Fruit fly (Drosophila melanogaster): ENCODE data around the gene CG12517.
A peak's percentile ranks its signal among the peaks of the same experiment; 100 is the strongest.

The CG12517 gene

dm6 chr2L:10846944-10847343, 23.0 kb upstream of the CG12517 start, which contains the start of gene Porin2:
Gene Porin2 (minus strand): TSS chr2L:10847044.
- TF ChIP-seq CG2712 (tag; optimal IDR thresholded peaks at IDR 0.05) (no peak), GATAe (GFP tag; conservative IDR thresholded peaks at IDR 0.05) (no peak)

- TF ChIP-seq lab (GFP tag; optimal IDR thresholded peaks at IDR 0.05) = peak; percentile 41
- TF ChIP-seq CG18619 (GFP tag; optimal IDR thresholded peaks at IDR 0.05) = peak; percentile 5
- TF ChIP-seq CG3726 (GFP tag; IDR thresholded peaks at IDR 0.05) = 0 out of 3 replicates have a peak, but pooled peaks have one; percentile 30
- 0 out of 2 replicates have a peak, but pooled peaks have one; percentile 27 for TF ChIP-seq ap (GFP tag; IDR thresholded peaks at IDR 0.05)
- 0 out of 3 replicates have a peak, but pooled peaks have one; percentile 10 for TF ChIP-seq CG14050 (GFP tag; IDR thresholded peaks at IDR 0.05)
- TF ChIP-seq CG11695 (GFP tag; IDR thresholded peaks at IDR 0.05) = peak; percentile 63; the same call in 1 of the 3 replicates
- TF ChIP-seq CG17359 (tag; optimal IDR thresholded peaks at IDR 0.05) = peak; percentile 49
- TF ChIP-seq CG13296 (GFP tag; optimal IDR thresholded peaks at IDR 0.05) = no peak
- no peak for TF ChIP-seq peb (GFP tag; IDR thresholded peaks at IDR 0.05)
- peak; percentile 46 for TF ChIP-seq HHEX (GFP tag; optimal IDR thresholded peaks at IDR 0.05)
- no peak for TF ChIP-seq ase (GFP tag; IDR thresholded peaks at IDR 0.05)
- TF ChIP-seq CG4360 (GFP tag; IDR thresholded peaks at IDR 0.05) = no peak
- TF ChIP-seq BEAF-32 (GFP tag; optimal IDR thresholded peaks at IDR 0.05) = no peak
- no peak for TF ChIP-seq Eip74EF (GFP tag; optimal IDR thresholded peaks at IDR 0.05)
- TF ChIP-seq CrebB (tag; optimal IDR thresholded peaks at IDR 0.05) = no peak
- TF ChIP-seq Nf-YC (tag; optimal IDR thresholded peaks at IDR 0.05) = no peak
- no peak for TF ChIP-seq dan (GFP tag; IDR thresholded peaks at IDR 0.05)
- no peak for TF ChIP-seq tx (GFP tag; optimal IDR thresholded peaks at IDR 0.05)
- peak; percentile 33; the same call in 1 of the 2 replicates for TF ChIP-seq Xrp1 (GFP tag; IDR thresholded peaks at IDR 0.05)
- peak; percentile 31 for TF ChIP-seq phol (tag; optimal IDR thresholded peaks at IDR 0.05)
- peak; percentile 18 for TF ChIP-seq Ssrp (tag; optimal IDR thresholded peaks at IDR 0.05)
- TF ChIP-seq Rx (GFP tag; IDR thresholded peaks at IDR 0.05) = no peak
- TF ChIP-seq CG15514 (GFP tag; optimal IDR thresholded peaks at IDR 0.05) = peak; percentile 14
- TF ChIP-seq CG6791 (GFP tag; IDR thresholded peaks at IDR 0.05; ENCODE audit: partially characterized antibody) = no peak
- 0 out of 3 replicates have a peak, but pooled peaks have one; percentile 22 for TF ChIP-seq CG7357 (GFP tag; IDR thresholded peaks at IDR 0.05)
- TF ChIP-seq CG18011 (GFP tag; optimal IDR thresholded peaks at IDR 0.05) = peak; percentile 18
- no peak for TF ChIP-seq CG4854 (GFP tag; optimal IDR thresholded peaks at IDR 0.05)
- peak; percentile 13; the same call in 1 of the 3 replicates for TF ChIP-seq row (GFP tag; IDR thresholded peaks at IDR 0.05)
- TF ChIP-seq hkb (optimal IDR thresholded peaks at IDR 0.05) = no peak
- peak; percentile 71 for TF ChIP-seq hkb (GFP tag; IDR thresholded peaks at IDR 0.05)
- TF ChIP-seq D (optimal IDR thresholded peaks at IDR 0.05) = no peak
- TF ChIP-seq D (GFP tag; optimal IDR thresholded peaks at IDR 0.05) = peak; percentile 25
- peak; percentile 34 for TF ChIP-seq CG18262 (tag; optimal IDR thresholded peaks at IDR 0.05)
- peak; percentile 89 for TF ChIP-seq CG15073 (GFP tag; optimal IDR thresholded peaks at IDR 0.05)
- TF ChIP-seq bbx (GFP tag; IDR thresholded peaks at IDR 0.05; ENCODE audit: partially characterized antibody) = no peak
- 0 out of 2 replicates have a peak, but pooled peaks have one; percentile 25 for TF ChIP-seq CG14441 (GFP tag; IDR thresholded peaks at IDR 0.05)
- no peak for TF ChIP-seq HmgD (GFP tag; optimal IDR thresholded peaks at IDR 0.05)
- no peak for TF ChIP-seq Optix (GFP tag; IDR thresholded peaks at IDR 0.05)
- peak; percentile 54 for TF ChIP-seq vvl (GFP tag; IDR thresholded peaks at IDR 0.05)
- peak; percentile 5 for TF ChIP-seq Asciz (GFP tag; optimal IDR thresholded peaks at IDR 0.05)
- TF ChIP-seq sug (tag; optimal IDR thresholded peaks at IDR 0.05) = no peak
- TF ChIP-seq sd (tag; optimal IDR thresholded peaks at IDR 0.05) = peak; percentile 62
- TF ChIP-seq CG8388 (GFP tag; optimal IDR thresholded peaks at IDR 0.05) = peak; percentile 2
- TF ChIP-seq so (GFP tag; IDR thresholded peaks at IDR 0.05) = peak; percentile 47; the same call in 1 of the 3 replicates
- peak; percentile 14; the same call in 1 of the 3 replicates for TF ChIP-seq dysf (GFP tag; IDR thresholded peaks at IDR 0.05)
Observed at dm6 chr2L:10849511-10850191, 20.3 kb upstream of the CG12517 start, which contains the start of gene SmydA-3. Gene SmydA-3 (plus strand): TSS chr2L:10850141.

Measured in whole organism, embryonic.